Fruit fly (Drosophila melanogaster) S2 (cell line): ENCODE data around the gene Rsbp15.

ENCODE experiments used
- CG8478 ChIP-seq: fragments of >200 bp; optimal IDR thresholded peaks from 2 replicates; lab custom pipeline; 2018
- CTCF ChIP-seq, 2 experiments: fragments of >200 bp; optimal IDR thresholded peaks; 2 replicates each; lab custom pipeline; 2018

DNA sequence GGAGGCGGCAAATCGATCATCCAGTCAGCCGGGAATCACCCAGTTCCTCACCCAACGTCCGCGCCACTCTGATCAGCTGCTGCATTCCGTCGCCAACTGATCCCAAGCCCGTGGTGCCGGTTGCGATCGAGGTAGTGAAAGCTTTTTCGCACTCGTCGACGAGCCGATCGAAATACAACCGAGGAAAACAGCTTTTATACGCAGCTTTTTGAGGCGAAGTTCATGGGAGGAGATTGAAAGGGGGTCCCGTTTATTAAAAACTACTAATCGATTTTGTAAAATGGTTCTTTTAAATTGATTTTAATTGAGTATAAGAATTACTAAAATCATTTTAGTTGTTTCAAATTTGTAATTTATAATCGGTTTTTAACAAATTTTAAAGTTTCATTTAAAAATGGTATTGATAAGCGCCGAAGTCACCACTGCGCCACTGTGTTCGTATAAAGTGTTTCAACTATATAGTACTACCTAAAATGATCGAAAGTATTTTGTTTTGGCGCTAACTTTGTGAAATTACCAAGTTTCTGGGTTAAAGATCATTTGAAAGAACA is 746 bp upstream of the Rsbp15 start, which contains the start of gene CG4860:
- TF ChIP-seq CG8478 (lab: Kevin White, UChicago) = no peak
- TF ChIP-seq CTCF (optimal IDR thresholded peaks at IDR 0.05; lab: Kevin White, UChicago) = no peak
